Worm (Caenorhabditis elegans) whole organism, L1 larva: Measurements from ENCODE around the gene cyp-32B1.
A peak's percentile ranks its signal among the peaks of the same experiment; 100 is the strongest.

Experiments
- C04F5.9 ChIP-seq: sonication (generic microtip); optimal IDR thresholded peaks from 2 replicates; lab custom pipeline; 2016; ENCODE audit warnings: missing genetic modification characterization, missing compliant biosample characterization
- alr-1 ChIP-seq: fragments of 200-800 bp; sonication (Bioruptor generic); optimal IDR thresholded peaks from 2 replicates; lab custom pipeline; 2018; ENCODE audit warnings: borderline replicate concordance, mild to moderate bottlenecking, missing genetic modification characterization, missing compliant biosample characterization
- ama-1 ChIP-seq: fragments of 150-350 bp; optimal IDR thresholded peaks from 2 replicates; lab custom pipeline; 2014
- blmp-1 ChIP-seq: fragments of 150-350 bp; optimal IDR thresholded peaks from 2 replicates; lab custom pipeline; 2014; ENCODE audit warnings: missing biosample characterization, missing genetic modification characterization
- ceh-82 ChIP-seq, 3 experiments: fragments of 150-350 bp in 1 of 3; sonication (generic microtip) in 2 of 3; optimal IDR thresholded peaks; 2 replicates each; lab custom pipeline; 2014 to 2017; ENCODE audit warnings: missing biosample characterization in 3 of 3, missing genetic modification characterization in 3 of 3
- ceh-88 ChIP-seq: fragments of 200-800 bp; sonication (Bioruptor generic); IDR thresholded peaks from 2 replicates; pipeline ENCODE4 v1.3.6; 2022; ENCODE audit warnings: missing genetic modification characterization, missing compliant biosample characterization
- ceh-90 ChIP-seq: sonication (generic microtip); optimal IDR thresholded peaks from 2 replicates; lab custom pipeline; 2016; ENCODE audit warnings: missing genetic modification characterization, missing compliant biosample characterization
- efl-1 ChIP-seq, 4 experiments: fragments of 150-350 bp; optimal IDR thresholded peaks in 3 of 4; peaks in 1 of 4; 1 replicate in 1 of 4; 2 replicates in 3 of 4; lab custom pipeline; 2014; ENCODE audit warnings: missing biosample characterization in 2 of 4, missing genetic modification characterization in 2 of 4, missing genetic modification reagents in 2 of 4
- elt-2 ChIP-seq: sonication (generic microtip); optimal IDR thresholded peaks from 2 replicates; lab custom pipeline; 2016; ENCODE audit warnings: missing genetic modification characterization, mild to moderate bottlenecking, inconsistent platforms, missing compliant biosample characterization, missing genetic modification reagents
- elt-3 ChIP-seq, 6 experiments: fragments of 150-350 bp in 1 of 6; sonication (generic microtip); optimal IDR thresholded peaks; 2 replicates each; lab custom pipeline; 2017 to 2018; ENCODE audit warnings: missing biosample characterization in 6 of 6, missing genetic modification characterization in 6 of 6, inconsistent platforms in 1 of 6
- fkh-4 ChIP-seq: sonication (generic microtip); optimal IDR thresholded peaks from 2 replicates; lab custom pipeline; 2016; ENCODE audit warnings: missing compliant biosample characterization, missing genetic modification characterization, borderline replicate concordance
- grh-1 ChIP-seq: fragments of 200-800 bp; sonication (Bioruptor generic); IDR thresholded peaks from 2 replicates; pipeline ENCODE4 v1.3.6; 2022; ENCODE audit warnings: missing genetic modification reagents, missing genetic modification characterization, missing compliant biosample characterization
- hlh-17 ChIP-seq: fragments of 200-800 bp; sonication (Bioruptor generic); optimal IDR thresholded peaks from 2 replicates; lab custom pipeline; 2018; ENCODE audit warnings: missing genetic modification characterization, mild to moderate bottlenecking, missing compliant biosample characterization, moderate library complexity, borderline replicate concordance
- hpl-2 ChIP-seq: fragments of 150-350 bp; optimal IDR thresholded peaks from 2 replicates; lab custom pipeline; 2014; ENCODE audit warnings: missing biosample characterization, missing genetic modification reagents, missing genetic modification characterization
- lin-14 ChIP-seq: fragments of 200-800 bp; sonication (Bioruptor generic); optimal IDR thresholded peaks from 2 replicates; lab custom pipeline; 2018; ENCODE audit warnings: mild to moderate bottlenecking, missing genetic modification characterization, moderate library complexity, missing compliant biosample characterization
- lin-15B ChIP-seq: fragments of 150-350 bp; sonication (generic microtip); optimal IDR thresholded peaks from 3 replicates; lab custom pipeline; 2014; ENCODE audit warnings: missing biosample characterization, missing genetic modification characterization
- lin-35 ChIP-seq, 2 experiments: fragments of 150-350 bp; optimal IDR thresholded peaks; 2 replicates each; lab custom pipeline; 2014; ENCODE audit warnings: missing biosample characterization in 2 of 2, missing genetic modification characterization in 2 of 2, missing genetic modification reagents in 2 of 2
- lin-39 ChIP-seq: fragments of 150-350 bp; optimal IDR thresholded peaks from 2 replicates; lab custom pipeline; 2014; ENCODE audit warnings: missing biosample characterization, missing genetic modification reagents, missing genetic modification characterization
- lir-3 ChIP-seq: sonication (generic microtip); optimal IDR thresholded peaks from 2 replicates; lab custom pipeline; 2016; ENCODE audit warnings: mild to moderate bottlenecking, missing genetic modification characterization, moderate library complexity, missing compliant biosample characterization; ENCODE audit not compliant: poor library complexity
- lsy-2 ChIP-seq, 2 experiments: fragments of 150-350 bp; optimal IDR thresholded peaks; 2 replicates each; lab custom pipeline; 2014; ENCODE audit warnings: missing biosample characterization in 2 of 2, missing genetic modification characterization in 2 of 2
- mab-9 ChIP-seq: fragments of 200-800 bp; sonication (Bioruptor generic); IDR thresholded peaks from 2 replicates; pipeline ENCODE4 v1.3.6; 2022; ENCODE audit warnings: missing genetic modification reagents, missing genetic modification characterization, missing compliant biosample characterization
- mep-1 ChIP-seq: fragments of 150-350 bp; optimal IDR thresholded peaks from 2 replicates; lab custom pipeline; 2014; ENCODE audit warnings: missing biosample characterization, missing genetic modification characterization
- nhr-20 ChIP-seq: sonication (generic microtip); optimal IDR thresholded peaks from 2 replicates; lab custom pipeline; 2016; ENCODE audit warnings: mild to moderate bottlenecking, missing genetic modification characterization, missing compliant biosample characterization
- nhr-77 ChIP-seq: fragments of 150-350 bp; optimal IDR thresholded peaks from 2 replicates; lab custom pipeline; 2014; ENCODE audit warnings: missing biosample characterization, missing genetic modification characterization
- nhr-85 ChIP-seq: sonication (generic microtip); peaks from one replicate; lab custom pipeline; 2016; ENCODE audit warnings: missing genetic modification characterization, inconsistent platforms, missing compliant biosample characterization
- rnt-1 ChIP-seq: sonication (generic microtip); optimal IDR thresholded peaks from 2 replicates; lab custom pipeline; 2016; ENCODE audit warnings: mild to moderate bottlenecking, missing genetic modification characterization, moderate library complexity, missing compliant biosample characterization
- skn-1 ChIP-seq: fragments of 150-350 bp; optimal IDR thresholded peaks from 2 replicates; lab custom pipeline; 2014; ENCODE audit warnings: missing biosample characterization, missing genetic modification characterization
- snpc-4 ChIP-seq: fragments of 150-350 bp; optimal IDR thresholded peaks from 2 replicates; lab custom pipeline; 2014; ENCODE audit warnings: missing biosample characterization, missing genetic modification characterization
- snu-23 ChIP-seq: sonication (generic microtip); optimal IDR thresholded peaks from 2 replicates; lab custom pipeline; 2016; ENCODE audit warnings: missing genetic modification characterization, missing compliant biosample characterization
- sox-4 ChIP-seq: sonication (generic microtip); optimal IDR thresholded peaks from 2 replicates; lab custom pipeline; 2016; ENCODE audit warnings: missing genetic modification characterization, missing compliant biosample characterization
- sup-37 ChIP-seq: fragments of 200-800 bp; sonication (Bioruptor generic); optimal IDR thresholded peaks from 2 replicates; lab custom pipeline; 2018; ENCODE audit warnings: mild to moderate bottlenecking, missing genetic modification characterization, missing compliant biosample characterization
- tbx-2 ChIP-seq: sonication (generic microtip); optimal IDR thresholded peaks from 2 replicates; lab custom pipeline; 2016; ENCODE audit warnings: missing genetic modification characterization, missing compliant biosample characterization
- unc-86 ChIP-seq: sonication (generic microtip); optimal IDR thresholded peaks from 2 replicates; lab custom pipeline; 2016; ENCODE audit warnings: missing genetic modification characterization, missing compliant biosample characterization
- vab-15 ChIP-seq: sonication (generic microtip); optimal IDR thresholded peaks from 2 replicates; lab custom pipeline; 2017; ENCODE audit warnings: missing genotype, mild to moderate bottlenecking, missing genetic modification characterization, missing compliant biosample characterization
- xbp-1 ChIP-seq: sonication (generic microtip); optimal IDR thresholded peaks from 2 replicates; lab custom pipeline; 2016; ENCODE audit warnings: missing genetic modification characterization, missing compliant biosample characterization
- zag-1 ChIP-seq: fragments of 150-350 bp; optimal IDR thresholded peaks from 2 replicates; lab custom pipeline; 2014; ENCODE audit warnings: missing biosample characterization, missing genetic modification characterization
- zip-4 ChIP-seq: fragments of 200-800 bp; sonication (Bioruptor generic); optimal IDR thresholded peaks from 2 replicates; lab custom pipeline; 2018; ENCODE audit warnings: mild to moderate bottlenecking, missing genetic modification characterization, moderate library complexity, missing compliant biosample characterization

Gene cyp-32B1

DNA sequence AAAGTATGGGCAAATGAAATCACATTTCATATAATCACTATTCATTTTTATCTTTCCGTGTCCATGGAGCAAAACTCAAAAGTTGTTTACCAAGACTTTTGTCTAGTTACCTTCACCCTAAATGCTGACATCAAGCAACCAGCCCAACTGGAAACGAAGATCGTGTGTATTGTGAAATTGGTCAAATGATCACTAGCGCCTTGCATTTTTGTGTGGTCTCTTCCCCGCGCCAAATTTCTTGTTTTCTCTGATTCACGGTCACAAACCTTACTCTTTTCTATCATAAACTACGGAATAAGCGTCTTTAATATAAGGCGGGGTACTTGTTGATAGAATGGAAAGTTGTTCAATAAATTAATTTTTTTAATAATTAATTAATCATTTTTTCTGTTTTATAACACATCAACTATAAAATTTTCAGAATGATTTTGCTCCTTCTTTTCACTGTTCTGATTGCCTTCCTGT lies 48.9 kb upstream of the cyp-32B1 start, which contains the start of gene cyp-33C7 (continued):
- TF ChIP-seq elt-3 (tag; optimal IDR thresholded peaks at IDR 0.05; lab: Kevin White, UChicago): peak in 1 of 6 experiments; percentile 37
- TF ChIP-seq, all 84 proteins: peak for 20

DNA sequence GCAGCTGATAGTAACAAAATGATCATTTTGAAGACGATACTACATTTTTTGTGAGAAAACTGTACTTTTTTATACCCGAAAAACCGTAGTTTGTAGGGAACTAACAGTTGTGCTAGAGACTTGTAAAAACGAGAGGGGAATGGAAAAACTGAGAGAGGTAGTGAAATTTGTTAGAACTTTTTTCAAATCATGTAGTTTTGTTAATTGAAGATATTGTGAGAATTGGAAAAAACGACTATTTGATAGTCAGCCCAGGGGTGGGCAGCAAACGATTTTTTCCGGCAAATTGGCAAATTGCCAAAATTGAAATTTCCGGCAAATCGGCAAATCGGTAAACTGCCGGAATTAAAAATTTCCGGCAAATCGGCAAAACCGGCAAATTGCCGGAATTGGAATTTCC lies 48.1 kb upstream of the cyp-32B1 start, which contains the start of gene cyp-33C6:
Gene cyp-33C6, minus strand, starts transcription at position 101 of the 400 bp plus-strand sequence.
- no peak for TF ChIP-seq unc-86
- no peak for TF ChIP-seq zag-1 (tag; lab: Kevin White, UChicago)
- TF ChIP-seq sup-37 (GFP tag; lab: Kevin White, UChicago): no peak
- TF ChIP-seq lin-15B: no peak
- TF ChIP-seq zip-4 (GFP tag; lab: Kevin White, UChicago): no peak
- no peak for TF ChIP-seq lin-39
- TF ChIP-seq nhr-20 (tag; lab: Kevin White, UChicago): no peak
- TF ChIP-seq grh-1 (GFP tag; lab: Robert Waterston, UW): no peak
- no peak for TF ChIP-seq hpl-2 (GFP tag; lab: Kevin White, UChicago)
- TF ChIP-seq ceh-90 (tag; lab: Kevin White, UChicago): no peak
- no peak for TF ChIP-seq sox-4 (tag; lab: Kevin White, UChicago)
- TF ChIP-seq vab-15: no peak
- TF ChIP-seq fkh-4 (tag; lab: Kevin White, UChicago): no peak
- no peak for TF ChIP-seq lir-3 (tag; lab: Kevin White, UChicago)

DNA sequence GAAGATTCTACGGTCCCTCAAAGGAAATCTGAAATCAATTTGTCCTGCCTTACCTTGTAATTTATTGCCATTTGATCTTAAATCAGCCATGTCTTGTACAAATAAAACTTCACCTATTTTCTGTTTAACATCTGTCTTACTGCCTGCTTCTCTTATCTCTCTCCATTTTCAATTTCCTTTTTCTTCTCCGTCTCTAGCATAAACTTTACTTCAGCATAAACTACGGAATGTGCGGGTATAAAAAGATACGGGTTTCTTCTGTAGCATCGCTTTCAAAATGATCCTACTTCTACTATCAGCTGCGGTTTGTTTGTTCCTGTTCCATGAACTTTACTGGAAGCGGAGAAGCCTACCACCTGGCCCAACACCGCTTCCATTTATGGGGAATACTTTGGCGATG lies 43.5 kb upstream of the cyp-32B1 start, which contains the start of gene cyp-33C5:
Gene cyp-33C5, plus strand, starts transcription at position 254 of the 400 bp plus-strand sequence.
- TF ChIP-seq elt-3 (tag; optimal IDR thresholded peaks at IDR 0.05; lab: Kevin White, UChicago) (peak in 2 of 6 experiments; percentile 46 to 54), efl-1 (optimal IDR thresholded peaks at IDR 0.05; lab: Kevin White, UChicago) (peak; percentile 43 to 59), efl-1 (GFP tag; optimal IDR thresholded peaks at IDR 0.05 in 1 of 2; lab: Kevin White, UChicago) (peak in 1 of 2 experiments; percentile 92), nhr-85 (peak; percentile 67), rnt-1 (tag; lab: Kevin White, UChicago) (peak; percentile 12), snpc-4 (tag; lab: Kevin White, UChicago) (no peak), hlh-17 (GFP tag; lab: Kevin White, UChicago) (no peak), blmp-1 (peak; percentile 62), zag-1 (tag; lab: Kevin White, UChicago) (no peak), xbp-1 (tag; lab: Kevin White, UChicago) (no peak), elt-2 (tag; lab: Kevin White, UChicago) (peak; percentile 11), lsy-2 (tag; optimal IDR thresholded peaks at IDR 0.05; lab: Kevin White, UChicago) (peak in 1 of 2 experiments; percentile 16), tbx-2 (tag; lab: Kevin White, UChicago) (no peak), lin-35 (GFP tag; optimal IDR thresholded peaks at IDR 0.05; lab: Kevin White, UChicago) (peak in 1 of 2 experiments; percentile 31), nhr-20 (tag; lab: Kevin White, UChicago) (peak; percentile 75), ceh-88 (no peak), C04F5.9 (no peak), snu-23 (GFP tag; lab: Kevin White, UChicago) (peak; percentile 29), nhr-77 (tag; lab: Kevin White, UChicago) (peak; percentile 22), lin-14 (GFP tag; lab: Kevin White, UChicago) (peak; percentile 84), skn-1 (tag; lab: Kevin White, UChicago) (no peak), ceh-82 (tag; optimal IDR thresholded peaks at IDR 0.05; lab: Kevin White, UChicago) (peak in 1 of 3 experiments; percentile 17), mab-9 (no peak), alr-1 (tag; lab: Kevin White, UChicago) (no peak), mep-1 (tag; lab: Kevin White, UChicago) (no peak), sox-4 (tag; lab: Kevin White, UChicago) (no peak), ama-1 (lab: Kevin White, UChicago) (no peak)
